Fruit fly (Drosophila melanogaster) whole organism, pupa: Measurements from ENCODE around the gene Or65c.
A peak's percentile ranks its signal among the peaks of the same experiment; 100 is the strongest.

ENCODE experiments used
- CG10348 ChIP-seq: fragments of 200-800 bp; sonication (Bioruptor generic); IDR thresholded peaks from 2 replicates; pipeline ENCODE4 v1.3.6; 2022; ENCODE audit warnings: missing biosample characterization, missing genetic modification characterization
- CG12605 ChIP-seq: fragments of 200-800 bp; sonication (Bioruptor generic); IDR thresholded peaks from 2 replicates; pipeline ENCODE4 v1.3.6; 2022; ENCODE audit warnings: missing biosample characterization, missing genetic modification characterization
- CG13204 ChIP-seq: fragments of 200-800 bp; sonication (Bioruptor generic); optimal IDR thresholded peaks from 2 replicates; lab custom pipeline; 2018; ENCODE audit warnings: missing biosample characterization, mild to moderate bottlenecking, missing genetic modification characterization, moderate library complexity
- CG14655 ChIP-seq: fragments of 200-800 bp; sonication (Bioruptor generic); optimal IDR thresholded peaks from 3 replicates; lab custom pipeline; 2017; ENCODE audit warnings: mild to moderate bottlenecking, missing biosample characterization, missing genetic modification reagents, missing genetic modification characterization
- CG15710 ChIP-seq: fragments of 200-800 bp; sonication (Bioruptor generic); optimal IDR thresholded peaks from 2 replicates; lab custom pipeline; 2018; ENCODE audit warnings: missing biosample characterization, mild to moderate bottlenecking, missing genetic modification characterization, moderate library complexity
- CG17806 ChIP-seq: fragments of 200-800 bp; sonication (Bioruptor generic); optimal IDR thresholded peaks from 2 replicates; lab custom pipeline; 2018; ENCODE audit warnings: missing biosample characterization, mild to moderate bottlenecking, missing genetic modification characterization, moderate library complexity
- CG32121 ChIP-seq: fragments of 200-800 bp; sonication (Bioruptor generic); IDR thresholded peaks from 2 replicates; pipeline ENCODE4 v1.3.6; 2022; ENCODE audit warnings: missing biosample characterization, missing genetic modification characterization
- CG34367 ChIP-seq: fragments of 200-800 bp; sonication (Bioruptor generic); optimal IDR thresholded peaks from 2 replicates; lab custom pipeline; 2018; ENCODE audit warnings: missing biosample characterization, mild to moderate bottlenecking, missing genetic modification characterization
- CG4496 ChIP-seq: fragments of 200-800 bp; sonication (Bioruptor generic); IDR thresholded peaks from 3 replicates; pipeline ENCODE4 v1.3.6; 2022; ENCODE audit warnings: missing biosample characterization, missing genetic modification characterization
- CG8159 ChIP-seq: fragments of 200-800 bp; sonication (Bioruptor generic); optimal IDR thresholded peaks from 3 replicates; lab custom pipeline; 2018; ENCODE audit warnings: missing biosample characterization, mild to moderate bottlenecking, missing genetic modification characterization, moderate library complexity
- CG8301 ChIP-seq: fragments of 200-800 bp; sonication (Bioruptor generic); optimal IDR thresholded peaks from 2 replicates; lab custom pipeline; 2018; ENCODE audit warnings: missing biosample characterization, mild to moderate bottlenecking, missing genetic modification characterization
- CG9948 ChIP-seq: fragments of 200-800 bp; sonication (Bioruptor generic); optimal IDR thresholded peaks from 2 replicates; lab custom pipeline; 2018; ENCODE audit warnings: missing biosample characterization, mild to moderate bottlenecking, missing genetic modification characterization, moderate library complexity
- D1 ChIP-seq: fragments of 200-800 bp; sonication (Bioruptor generic); optimal IDR thresholded peaks from 2 replicates; lab custom pipeline; 2018; ENCODE audit warnings: missing biosample characterization, mild to moderate bottlenecking, missing genetic modification characterization, moderate library complexity
- EcR ChIP-seq: fragments of 200-800 bp; sonication (Bioruptor generic); optimal IDR thresholded peaks from 3 replicates; lab custom pipeline; 2019; ENCODE audit warnings: missing biosample characterization, missing genetic modification characterization, mild to moderate bottlenecking, moderate library complexity, missing genetic modification reagents
- Ets98B ChIP-seq: fragments of 200-800 bp; sonication (Bioruptor generic); IDR thresholded peaks from 2 replicates; pipeline ENCODE4 v1.3.6; 2022; ENCODE audit warnings: missing biosample characterization, missing genetic modification characterization
- Pif1A ChIP-seq: fragments of 200-800 bp; sonication (Bioruptor generic); optimal IDR thresholded peaks from 3 replicates; lab custom pipeline; 2016; ENCODE audit warnings: missing biosample characterization, missing genetic modification characterization
- Pif1B ChIP-seq: fragments of 200-800 bp; sonication (Bioruptor generic); optimal IDR thresholded peaks from 3 replicates; lab custom pipeline; 2016; ENCODE audit warnings: missing biosample characterization, missing genetic modification characterization
- Snoo ChIP-seq: fragments of 200-800 bp; sonication (Bioruptor generic); optimal IDR thresholded peaks from 3 replicates; lab custom pipeline; 2017; ENCODE audit warnings: missing biosample characterization, mild to moderate bottlenecking, missing genetic modification characterization, inconsistent platforms
- fd96Ca ChIP-seq: fragments of 200-800 bp; sonication (Bioruptor generic); IDR thresholded peaks from 3 replicates; pipeline ENCODE4 v1.3.6; 2022; ENCODE audit warnings: missing biosample characterization, missing genetic modification characterization
- gl ChIP-seq: fragments of 200-800 bp; sonication (Bioruptor generic); optimal IDR thresholded peaks from 2 replicates; lab custom pipeline; 2018; ENCODE audit warnings: missing biosample characterization, mild to moderate bottlenecking, missing genetic modification characterization
- rn ChIP-seq: fragments of 200-800 bp; sonication (Bioruptor generic); IDR thresholded peaks from 2 replicates; pipeline ENCODE4 v1.3.6; 2022; ENCODE audit warnings: missing biosample characterization, missing genetic modification characterization

The Or65c gene

DNA sequence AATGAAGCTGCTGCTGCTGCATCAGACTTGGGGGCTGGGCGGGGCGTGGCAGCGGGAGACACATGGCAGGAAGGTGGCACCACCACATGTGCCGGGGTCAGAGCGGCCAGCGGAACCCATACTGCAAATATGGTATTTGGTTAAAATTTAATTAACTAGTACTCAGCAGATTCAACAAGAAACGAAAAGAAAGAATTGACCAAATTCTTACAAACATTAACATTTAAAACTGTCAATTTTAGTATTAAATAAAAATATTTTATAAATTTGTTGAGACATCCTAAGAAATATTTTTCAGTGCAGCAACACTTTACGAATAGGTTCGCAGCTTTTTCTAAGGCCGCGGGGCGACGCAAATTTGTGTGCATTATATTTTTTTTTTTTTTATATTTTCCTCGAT lies 9.9 kb upstream of the Or65c start:
- TF ChIP-seq CG34367 (tag; lab: Kevin White, UChicago) (no peak), CG15710 (tag; lab: Kevin White, UChicago) (no peak), CG32121 (GFP tag; lab: Robert Waterston, UW) (peak; percentile 18; the same call in 1 of the 2 replicates), rn (GFP tag; lab: Robert Waterston, UW) (no peak), CG14655 (GFP tag; lab: Kevin White, UChicago) (peak; percentile 50), CG4496 (GFP tag; lab: Robert Waterston, UW) (no peak), D1 (tag; lab: Kevin White, UChicago) (no peak), CG8301 (peak; percentile 23), CG8159 (tag; lab: Kevin White, UChicago) (no peak), fd96Ca (0 out of 3 replicates have a peak, but pooled peaks have one; percentile 23), Pif1B (GFP tag; lab: Kevin White, UChicago) (no peak)

- no peak for TF ChIP-seq CG10348 (GFP tag; lab: Robert Waterston, UW)
- no peak for TF ChIP-seq CG15710 (tag; lab: Kevin White, UChicago)
- TF ChIP-seq, all 21 proteins: peak for 0
These were observed 7.1 kb upstream of the Or65c start, which contains the start of gene Or65a for dm6 chr3L:6320311-6320710. Gene Or65a (plus strand): TSS chr3L:6320611.

dm6 chr3L:6322680-6323079 lies 4.7 kb upstream of the Or65c start:
- no peak for TF ChIP-seq CG9948 (tag; lab: Kevin White, UChicago)
- TF ChIP-seq Ets98B = peak; percentile 66

DNA sequence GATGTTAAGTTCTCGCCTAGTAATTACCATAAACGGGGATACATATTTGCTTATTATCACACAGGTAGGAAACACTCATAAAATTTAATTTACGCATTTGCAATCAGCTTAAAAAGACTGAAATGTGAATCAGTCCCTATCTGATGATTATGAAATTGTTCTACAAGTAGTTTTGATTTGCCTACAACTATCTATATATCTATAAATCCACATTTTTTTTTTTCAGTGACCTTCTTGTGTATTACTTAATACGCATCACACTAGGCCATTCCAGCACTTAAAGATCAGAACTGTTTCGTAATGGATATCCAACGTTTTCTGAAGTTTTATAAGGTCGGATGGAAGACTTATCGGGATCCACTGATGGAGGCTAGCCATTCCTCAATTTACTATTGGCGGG lies 2.1 kb upstream of the Or65c start, which contains the start of gene Or65b:
TSS of gene Or65b (plus strand) at position 301 of the 400 bp plus-strand sequence.
- TF ChIP-seq gl (tag; lab: Kevin White, UChicago) (no peak), CG8159 (tag; lab: Kevin White, UChicago) (no peak), CG14655 (GFP tag; lab: Kevin White, UChicago) (no peak)

dm6 chr3L:6331399-6332111 lies 4.1 kb downstream of the Or65c start:
- TF ChIP-seq CG4496 (GFP tag; lab: Robert Waterston, UW) = peak; percentile 69; the same call in 2 of the 3 replicates
- 0 out of 2 replicates have a peak, but pooled peaks have one; percentile 19 for TF ChIP-seq CG12605 (GFP tag; lab: Robert Waterston, UW)
- no peak for TF ChIP-seq EcR (GFP tag; lab: Kevin White, UChicago)
- peak; percentile 49 for TF ChIP-seq CG8301
- TF ChIP-seq CG10348 (GFP tag; lab: Robert Waterston, UW) = no peak
- TF ChIP-seq Snoo = no peak
- peak; percentile 55 for TF ChIP-seq Ets98B
- TF ChIP-seq CG13204 (GFP tag; lab: Kevin White, UChicago) = peak; percentile 31
- TF ChIP-seq CG32121 (GFP tag; lab: Robert Waterston, UW) = peak; percentile 48; the same call in 1 of the 2 replicates
- TF ChIP-seq CG8159 (tag; lab: Kevin White, UChicago) = peak; percentile 30
- TF ChIP-seq rn (GFP tag; lab: Robert Waterston, UW) = peak; percentile 20; the same call in 1 of the 2 replicates
- peak; percentile 27 for TF ChIP-seq Pif1A (GFP tag; lab: Kevin White, UChicago)
- no peak for TF ChIP-seq D1 (tag; lab: Kevin White, UChicago)
- TF ChIP-seq Pif1B (GFP tag; lab: Kevin White, UChicago) = peak; percentile 7
- TF ChIP-seq CG14655 (GFP tag; lab: Kevin White, UChicago) = peak; percentile 62
- no peak for TF ChIP-seq CG15710 (tag; lab: Kevin White, UChicago)
- TF ChIP-seq gl (tag; lab: Kevin White, UChicago) = no peak
- peak; percentile 68 for TF ChIP-seq fd96Ca
- TF ChIP-seq CG34367 (tag; lab: Kevin White, UChicago) = no peak
- peak; percentile 37 for TF ChIP-seq CG17806 (tag; lab: Kevin White, UChicago)
- peak; percentile 42 for TF ChIP-seq CG9948 (tag; lab: Kevin White, UChicago)

dm6 chr3L:6336248-6336858 lies 8.9 kb downstream of the Or65c start:
- TF ChIP-seq CG13204 (GFP tag; lab: Kevin White, UChicago) (no peak), EcR (GFP tag; lab: Kevin White, UChicago) (no peak), CG32121 (GFP tag; lab: Robert Waterston, UW) (no peak), CG10348 (GFP tag; lab: Robert Waterston, UW) (no peak), CG12605 (GFP tag; lab: Robert Waterston, UW) (no peak)

dm6 chr3L:6338306-6338705 lies 10.9 kb downstream of the Or65c start:
- TF ChIP-seq CG17806 (tag; lab: Kevin White, UChicago) (peak; percentile 39), CG9948 (tag; lab: Kevin White, UChicago) (peak; percentile 19), CG8301 (peak; percentile 8), Pif1B (GFP tag; lab: Kevin White, UChicago) (no peak), gl (tag; lab: Kevin White, UChicago) (no peak), CG14655 (GFP tag; lab: Kevin White, UChicago) (peak; percentile 25), CG8159 (tag; lab: Kevin White, UChicago) (peak; percentile 22)
